Fruit fly (Drosophila melanogaster): ENCODE measurements around the gene ovo.
A peak's percentile ranks its signal among the peaks of the same experiment; 100 is the strongest.

ovo gene

DNA sequence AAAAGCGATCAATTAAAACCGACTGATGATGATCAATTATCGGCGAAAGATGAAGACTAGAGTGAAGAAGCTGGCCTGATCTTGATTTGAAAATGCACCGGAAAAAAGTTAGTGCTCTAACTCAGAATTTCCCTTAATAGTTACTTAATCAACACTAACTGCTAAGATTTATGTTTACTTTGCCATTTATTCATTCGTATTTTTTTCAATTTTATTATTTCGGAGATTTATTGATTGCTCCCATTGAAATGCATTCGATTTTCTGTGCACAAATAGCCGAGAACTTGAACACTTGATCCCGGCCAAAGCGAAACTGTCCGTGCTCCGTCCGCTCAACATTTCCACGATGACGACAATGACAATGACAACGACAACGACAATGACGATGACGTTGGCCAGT, 38.0 kb upstream of the ovo start (continued):
- no peak for TF ChIP-seq fd59A (GFP tag; optimal IDR thresholded peaks at IDR 0.05)
- TF ChIP-seq CG11902 (GFP tag; optimal IDR thresholded peaks at IDR 0.05) = no peak
- no peak for TF ChIP-seq Blimp-1 (GFP tag; optimal IDR thresholded peaks at IDR 0.05)
- TF ChIP-seq topi (GFP tag; optimal IDR thresholded peaks at IDR 0.05) = no peak
- TF ChIP-seq CG6808 (GFP tag; optimal IDR thresholded peaks at IDR 0.05) = no peak
- no peak for TF ChIP-seq Eip93F (GFP tag; optimal IDR thresholded peaks at IDR 0.05)

DNA sequence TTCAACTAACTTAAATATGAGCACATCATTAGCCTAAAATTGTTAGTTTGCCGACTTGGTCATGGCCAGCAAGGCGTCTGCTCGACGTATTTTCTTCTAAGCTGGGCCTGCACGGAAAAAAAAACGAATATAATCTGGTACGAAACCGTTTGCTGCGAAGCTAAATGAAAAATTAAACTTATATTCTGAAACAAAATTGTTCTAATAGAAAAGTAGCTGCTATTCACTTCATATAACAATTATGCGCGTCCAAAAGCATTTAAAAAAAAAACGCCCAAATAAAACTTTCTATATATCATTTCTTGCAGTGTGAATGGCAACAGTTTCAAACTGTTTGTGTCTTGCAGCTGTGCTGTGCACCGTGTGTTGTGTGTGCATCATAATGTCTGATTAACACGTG, 35.1 kb upstream of the ovo start:
- TF ChIP-seq CG10669 (GFP tag; optimal IDR thresholded peaks at IDR 0.05) = no peak
- TF ChIP-seq OdsH (GFP tag; optimal IDR thresholded peaks at IDR 0.05) = peak; percentile 23
- no peak for TF ChIP-seq CG6792 (GFP tag; optimal IDR thresholded peaks at IDR 0.05)
- no peak for TF ChIP-seq fkh (GFP tag; optimal IDR thresholded peaks at IDR 0.05)
- no peak for TF ChIP-seq ss (GFP tag; optimal IDR thresholded peaks at IDR 0.05)
- no peak for TF ChIP-seq CG8319 (GFP tag; optimal IDR thresholded peaks at IDR 0.05)
- no peak for TF ChIP-seq Eip93F (GFP tag; optimal IDR thresholded peaks at IDR 0.05)
- TF ChIP-seq Eip75B (GFP tag; optimal IDR thresholded peaks at IDR 0.05) = no peak
- peak; percentile 53 for TF ChIP-seq Lpt (GFP tag; optimal IDR thresholded peaks at IDR 0.05)
- peak; percentile 5 for TF ChIP-seq acj6 (GFP tag; optimal IDR thresholded peaks at IDR 0.05)
- TF ChIP-seq Hr39 (GFP tag; optimal IDR thresholded peaks at IDR 0.05) = peak; percentile 20
- TF ChIP-seq dac (GFP tag; optimal IDR thresholded peaks at IDR 0.05) = no peak
- TF ChIP-seq CG9139 (GFP tag; optimal IDR thresholded peaks at IDR 0.05) = no peak
- TF ChIP-seq spab (GFP tag; optimal IDR thresholded peaks at IDR 0.05) = no peak
- no peak for TF ChIP-seq CG3032 (tag; optimal IDR thresholded peaks at IDR 0.05)
- no peak for TF ChIP-seq Sox102F (GFP tag; optimal IDR thresholded peaks at IDR 0.05)
- peak; percentile 30 for TF ChIP-seq pdm3 (GFP tag; optimal IDR thresholded peaks at IDR 0.05)
- TF ChIP-seq CG32006 (GFP tag; optimal IDR thresholded peaks at IDR 0.05) = peak; percentile 68
- peak; percentile 52 for TF ChIP-seq CG4318 (GFP tag; optimal IDR thresholded peaks at IDR 0.05)
- no peak for TF ChIP-seq Ets21C (GFP tag; optimal IDR thresholded peaks at IDR 0.05)
- no peak for TF ChIP-seq cyc (GFP tag; optimal IDR thresholded peaks at IDR 0.05)
- peak in 1 of 2 experiments; percentile 18 for TF ChIP-seq salr (GFP tag; optimal IDR thresholded peaks at IDR 0.05)
- no peak for TF ChIP-seq Gug (GFP tag; IDR thresholded peaks at IDR 0.05)
- TF ChIP-seq CG11902 (GFP tag; optimal IDR thresholded peaks at IDR 0.05) = no peak
- TF ChIP-seq CG3919 (GFP tag; optimal IDR thresholded peaks at IDR 0.05) = peak; percentile 37
- peak; percentile 30 for TF ChIP-seq Met (GFP tag; optimal IDR thresholded peaks at IDR 0.05)
- TF ChIP-seq Hr38 (GFP tag; optimal IDR thresholded peaks at IDR 0.05) = no peak
- TF ChIP-seq CG34406 (GFP tag; optimal IDR thresholded peaks at IDR 0.05) = no peak
- TF ChIP-seq svp (GFP tag) = no peak
- TF ChIP-seq Sox15 (GFP tag; optimal IDR thresholded peaks at IDR 0.05) = no peak
- no peak for TF ChIP-seq CG1621 (tag; optimal IDR thresholded peaks at IDR 0.05)
- peak; percentile 79 for TF ChIP-seq Eip78C (GFP tag)
- TF ChIP-seq CG6163 (GFP tag; IDR thresholded peaks at IDR 0.05) = peak; percentile 51; the same call in 1 of the 3 replicates
- no peak for TF ChIP-seq eg (GFP tag; IDR thresholded peaks at IDR 0.05)
- no peak for TF ChIP-seq CG11762 (GFP tag; optimal IDR thresholded peaks at IDR 0.05; ENCODE audit: insufficient read depth)
- TF ChIP-seq CG6854 (GFP tag; optimal IDR thresholded peaks at IDR 0.05) = no peak
- TF ChIP-seq net (GFP tag; optimal IDR thresholded peaks at IDR 0.05) = peak; percentile 6
- no peak for TF ChIP-seq Smox (GFP tag; optimal IDR thresholded peaks at IDR 0.05)
- TF ChIP-seq CG31627 (GFP tag; optimal IDR thresholded peaks at IDR 0.05) = no peak
- TF ChIP-seq Ets96B (tag; optimal IDR thresholded peaks at IDR 0.05) = no peak
- peak; percentile 52 for TF ChIP-seq CG15336 (GFP tag; IDR thresholded peaks at IDR 0.05)
- no peak for TF ChIP-seq CG6808 (GFP tag; optimal IDR thresholded peaks at IDR 0.05)
- TF ChIP-seq Sox14 (GFP tag; optimal IDR thresholded peaks at IDR 0.05) = peak; percentile 35
- no peak for TF ChIP-seq CG11294 (GFP tag; IDR thresholded peaks at IDR 0.05)
- peak; percentile 19 for TF ChIP-seq CG6276 (GFP tag; optimal IDR thresholded peaks at IDR 0.05)
- TF ChIP-seq lz (GFP tag; optimal IDR thresholded peaks at IDR 0.05) = peak; percentile 12
- TF ChIP-seq esn (GFP tag; optimal IDR thresholded peaks at IDR 0.05) = peak; percentile 26

All from whole organism, prepupa.